Fruit fly (Drosophila melanogaster) whole organism, embryonic: Measurements from ENCODE around the gene CG9164.

Source experiments
- Adf1 ChIP-seq: fragments of 200-800 bp; sonication (Bioruptor generic); IDR thresholded peaks from 2 replicates; pipeline ENCODE4 v1.3.6; 2022; ENCODE audit warnings: missing biosample characterization, missing genetic modification characterization
- CG4360 ChIP-seq: fragments of 200-800 bp; sonication (Bioruptor generic); IDR thresholded peaks from 2 replicates; pipeline ENCODE4 v1.3.6; 2022; ENCODE audit warnings: missing biosample characterization, missing genetic modification characterization
- Meics ChIP-seq: fragments of 200-800 bp; sonication (Bioruptor generic); optimal IDR thresholded peaks from 2 replicates; lab custom pipeline; 2017; ENCODE audit warnings: missing biosample characterization, mild to moderate bottlenecking, missing genetic modification characterization
- pan ChIP-seq, 4 experiments: fragments of >200 bp in 3 of 4; fragments of 200-800 bp in 1 of 4; sonication (Bioruptor generic) in 1 of 4; optimal IDR thresholded peaks in 3 of 4; IDR thresholded peaks in 1 of 4; 2 replicates each; pipeline versions ENCODE4 v1.3.6 to Lab custom; 2017 to 2022; ENCODE audit warnings: missing biosample characterization in 2 of 4, missing genetic modification characterization in 2 of 4, mixed read lengths in 1 of 4

DNA sequence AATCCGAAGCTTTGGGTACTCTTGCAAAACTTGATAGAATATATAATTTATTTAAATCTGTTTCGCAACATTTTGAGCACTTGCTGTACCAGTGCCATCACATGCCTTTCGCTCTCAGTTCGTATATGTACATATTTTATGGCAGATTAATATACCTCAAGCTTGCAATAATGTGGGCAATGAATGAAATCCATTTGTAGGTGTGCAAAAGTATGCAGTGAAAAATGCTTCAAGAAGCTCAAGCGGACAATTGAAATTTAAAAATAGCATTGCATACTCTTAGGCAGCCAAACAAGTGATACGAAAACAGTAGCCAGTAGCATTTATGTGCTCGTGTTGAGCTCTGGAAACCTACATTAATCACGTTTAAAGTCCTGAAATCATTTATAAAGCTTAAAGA, 16.6 kb upstream of the CG9164 start:
- no peak for TF ChIP-seq pan (optimal IDR thresholded peaks at IDR 0.05; lab: Kevin White, UChicago)
- TF ChIP-seq pan (GFP tag; optimal IDR thresholded peaks at IDR 0.05 in 1 of 2, IDR thresholded peaks at IDR 0.05 in 1 of 2): no peak
- no peak for TF ChIP-seq Meics
- TF ChIP-seq Adf1 (GFP tag; lab: Robert Waterston, UW): no peak
- no peak for TF ChIP-seq CG4360 (GFP tag; lab: Robert Waterston, UW)
